Worm (Caenorhabditis elegans): ENCODE data around the gene F15E6.9.

- TF ChIP-seq nhr-76 (tag; optimal IDR thresholded peaks at IDR 0.05) (no peak), ztf-11 (tag; optimal IDR thresholded peaks at IDR 0.05) (no peak), lsy-2 (tag; optimal IDR thresholded peaks at IDR 0.05) (no peak)
Measured at ce11 chrIV:4292569-4292968, 6.3 kb downstream of the F15E6.9 start, which contains the start of gene F15E6.10.

All from whole organism, mixed stage, embryonic.